Worm (Caenorhabditis elegans) whole organism, mixed stage, embryonic: ENCODE data around the gene spas-1.

Experiments
- mls-2 ChIP-seq: sonication (generic microtip); optimal IDR thresholded peaks from 2 replicates; lab custom pipeline; 2016; ENCODE audit warnings: mild to moderate bottlenecking, missing genetic modification characterization, moderate library complexity, missing compliant biosample characterization
- unc-39 ChIP-seq: fragments of 150-350 bp; optimal IDR thresholded peaks from 2 replicates; lab custom pipeline; 2014; ENCODE audit warnings: missing biosample characterization, missing genetic modification characterization

DNA sequence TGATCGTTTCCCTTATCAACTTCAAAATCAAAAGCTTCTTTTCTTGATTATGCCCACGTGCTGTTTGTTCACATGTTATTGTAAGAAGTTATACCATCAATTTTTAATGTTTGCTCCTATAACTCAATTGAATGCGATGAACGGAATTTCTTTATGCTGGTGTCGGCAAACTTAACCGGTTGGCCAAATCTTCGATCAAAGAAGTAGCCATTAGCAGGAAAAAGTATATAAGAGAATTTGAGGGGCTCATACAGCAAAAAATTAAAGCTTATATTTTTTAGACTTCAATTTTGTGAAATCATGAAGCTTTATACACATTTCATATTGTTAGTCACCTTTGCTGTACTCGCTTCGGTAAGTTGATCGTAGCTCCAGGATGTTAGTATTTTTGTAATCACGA lies 1.8 kb upstream of the spas-1 start, which contains the start of gene pqn-16:
- TF ChIP-seq mls-2 = no peak
- TF ChIP-seq unc-39 (tag; lab: Kevin White, UChicago) = no peak
